Fruit fly (Drosophila melanogaster) whole organism, embryonic: ENCODE results near the gene nst.

Experiments
- Antp ChIP-seq: fragments of 200-800 bp; sonication (Bioruptor generic); optimal IDR thresholded peaks from 3 replicates; lab custom pipeline; 2016; ENCODE audit warnings: missing biosample characterization, missing genetic modification characterization
- Atf3 ChIP-seq: fragments of 200-800 bp; sonication (Bioruptor generic); optimal IDR thresholded peaks from 3 replicates; lab custom pipeline; 2016; ENCODE audit warnings: missing biosample characterization, missing genetic modification characterization
- B-H2 ChIP-seq: fragments of 200-800 bp; sonication (Bioruptor generic); optimal IDR thresholded peaks from 2 replicates; lab custom pipeline; 2018; ENCODE audit warnings: missing biosample characterization, mild to moderate bottlenecking, missing genetic modification characterization
- Blimp-1 ChIP-seq: fragments of 200-800 bp; sonication (Bioruptor generic); optimal IDR thresholded peaks from 3 replicates; lab custom pipeline; 2018; ENCODE audit warnings: missing biosample characterization, missing genetic modification characterization, mild to moderate bottlenecking, moderate library complexity, missing genetic modification reagents
- Bteb2 ChIP-seq: fragments of 200-800 bp; sonication (Bioruptor generic); optimal IDR thresholded peaks from 2 replicates; lab custom pipeline; 2016; ENCODE audit warnings: missing biosample characterization, missing genetic modification characterization
- CG10366 ChIP-seq: fragments of 200-800 bp; sonication (Bioruptor generic); IDR thresholded peaks from 2 replicates; pipeline ENCODE4 v1.3.6; 2022; ENCODE audit warnings: missing biosample characterization, missing genetic modification characterization
- CG11398 ChIP-seq: fragments of 200-800 bp; sonication (Bioruptor generic); optimal IDR thresholded peaks from 2 replicates; lab custom pipeline; 2016; ENCODE audit warnings: missing biosample characterization, missing genetic modification characterization
- CG11504 ChIP-seq: fragments of 200-800 bp; sonication (Bioruptor generic); optimal IDR thresholded peaks from 3 replicates; lab custom pipeline; 2019; ENCODE audit warnings: missing biosample characterization, mild to moderate bottlenecking, missing genetic modification characterization, moderate library complexity
- CG14050 ChIP-seq: fragments of 200-800 bp; sonication (Bioruptor generic); IDR thresholded peaks from 3 replicates; pipeline ENCODE4 v1.3.6; 2022; ENCODE audit warnings: missing biosample characterization, missing genetic modification characterization
- CG14710 ChIP-seq: fragments of 200-800 bp; sonication (Bioruptor generic); optimal IDR thresholded peaks from 3 replicates; lab custom pipeline; 2019; ENCODE audit warnings: missing biosample characterization, mild to moderate bottlenecking, missing genetic modification characterization, moderate library complexity
- CG15073 ChIP-seq: fragments of 200-800 bp; sonication (Bioruptor generic); optimal IDR thresholded peaks from 2 replicates; lab custom pipeline; 2016; ENCODE audit warnings: missing biosample characterization, missing genetic modification characterization
- CG1603 ChIP-seq: fragments of 200-800 bp; sonication (Bioruptor generic); optimal IDR thresholded peaks from 2 replicates; lab custom pipeline; 2019; ENCODE audit warnings: missing biosample characterization, mild to moderate bottlenecking, missing genetic modification characterization, moderate library complexity
- CG16813 ChIP-seq: fragments of 200-800 bp; sonication (Bioruptor generic); IDR thresholded peaks from 3 replicates; pipeline ENCODE4 v1.3.6; 2022; ENCODE audit warnings: missing biosample characterization, missing genetic modification characterization; ENCODE audit not compliant: partially characterized antibody
- CG16815 ChIP-seq: fragments of 200-800 bp; sonication (Bioruptor generic); optimal IDR thresholded peaks from 3 replicates; lab custom pipeline; 2017; ENCODE audit warnings: missing biosample characterization, mild to moderate bottlenecking, missing genetic modification characterization
- CG2116 ChIP-seq: fragments of 200-800 bp; sonication (Bioruptor generic); optimal IDR thresholded peaks from 3 replicates; lab custom pipeline; 2018; ENCODE audit warnings: missing biosample characterization, mild to moderate bottlenecking, missing genetic modification characterization
- CG2199 ChIP-seq: fragments of 200-800 bp; sonication (Bioruptor generic); IDR thresholded peaks from 3 replicates; pipeline ENCODE4 v1.3.6; 2022; ENCODE audit warnings: missing biosample characterization, missing genetic modification characterization
- CG30431 ChIP-seq: fragments of 200-800 bp; sonication (Bioruptor generic); optimal IDR thresholded peaks from 2 replicates; lab custom pipeline; 2017; ENCODE audit warnings: missing biosample characterization, missing genetic modification characterization
- CG34376 ChIP-seq: fragments of 200-800 bp; sonication (Bioruptor generic); optimal IDR thresholded peaks from 2 replicates; lab custom pipeline; 2018; ENCODE audit warnings: missing biosample characterization, mild to moderate bottlenecking, missing genetic modification characterization
- CG4424 ChIP-seq: fragments of 200-800 bp; sonication (Bioruptor generic); optimal IDR thresholded peaks from 3 replicates; lab custom pipeline; 2016; ENCODE audit warnings: missing biosample characterization, missing genetic modification characterization
- CG7556 ChIP-seq: fragments of 200-800 bp; sonication (Bioruptor generic); optimal IDR thresholded peaks from 2 replicates; lab custom pipeline; 2017; ENCODE audit warnings: missing biosample characterization, mild to moderate bottlenecking, missing genetic modification characterization
- CG7745 ChIP-seq: fragments of 200-800 bp; sonication (Bioruptor generic); optimal IDR thresholded peaks from 2 replicates; lab custom pipeline; 2018; ENCODE audit warnings: missing biosample characterization, mild to moderate bottlenecking, missing genetic modification characterization, moderate library complexity
- CG8765 ChIP-seq: fragments of 200-800 bp; sonication (Bioruptor generic); IDR thresholded peaks from 2 replicates; pipeline ENCODE4 v1.3.6; 2022; ENCODE audit warnings: missing biosample characterization, missing genetic modification characterization
- D19A ChIP-seq: fragments of 200-800 bp; optimal IDR thresholded peaks from 3 replicates; lab custom pipeline; 2019; ENCODE audit warnings: missing biosample characterization, mild to moderate bottlenecking, missing genetic modification characterization, moderate library complexity
- Doc3 ChIP-seq: fragments of 200-800 bp; sonication (Bioruptor generic); IDR thresholded peaks from 3 replicates; pipeline ENCODE4 v1.3.6; 2022; ENCODE audit warnings: missing biosample characterization, missing genetic modification characterization; ENCODE audit not compliant: partially characterized antibody
- Dp ChIP-seq: fragments of 200-800 bp; sonication (Bioruptor generic); optimal IDR thresholded peaks from 2 replicates; lab custom pipeline; 2018; ENCODE audit warnings: missing biosample characterization, mild to moderate bottlenecking, missing genetic modification characterization, moderate library complexity
- H2.0 ChIP-seq: fragments of 200-800 bp; sonication (Bioruptor generic); IDR thresholded peaks from 2 replicates; pipeline ENCODE4 v1.3.6; 2022; ENCODE audit warnings: missing biosample characterization, missing genetic modification characterization
- HmgD ChIP-seq: fragments of 200-800 bp; sonication (Bioruptor generic); optimal IDR thresholded peaks from 3 replicates; lab custom pipeline; 2016; ENCODE audit warnings: missing biosample characterization, missing genetic modification characterization
- Hmx ChIP-seq: fragments of 200-800 bp; sonication (Bioruptor generic); optimal IDR thresholded peaks from 2 replicates; lab custom pipeline; 2016; ENCODE audit warnings: missing biosample characterization, missing genetic modification characterization
- Kr ChIP-seq: fragments of 200-800 bp; sonication (Bioruptor generic); optimal IDR thresholded peaks from 2 replicates; lab custom pipeline; 2017; ENCODE audit warnings: missing biosample characterization, mild to moderate bottlenecking, missing genetic modification characterization
- Mes4 ChIP-seq: fragments of 200-800 bp; sonication (Bioruptor generic); optimal IDR thresholded peaks from 2 replicates; lab custom pipeline; 2016; ENCODE audit warnings: missing biosample characterization, missing genetic modification characterization
- Mrtf ChIP-seq: fragments of 200-800 bp; sonication (Bioruptor generic); IDR thresholded peaks from 3 replicates; pipeline ENCODE4 v1.3.6; 2022; ENCODE audit warnings: missing biosample characterization, missing genetic modification characterization
- Ravus ChIP-seq: fragments of 200-800 bp; sonication (Bioruptor generic); IDR thresholded peaks from 2 replicates; pipeline ENCODE4 v1.3.6; 2022; ENCODE audit warnings: missing biosample characterization, missing genetic modification characterization
- Sin3A ChIP-seq: fragments of >200 bp; optimal IDR thresholded peaks from 2 replicates; lab custom pipeline; 2018
- Taf1 ChIP-seq: fragments of 200-800 bp; sonication (Bioruptor generic); IDR thresholded peaks from 2 replicates; pipeline ENCODE4 v1.3.6; 2022; ENCODE audit warnings: missing biosample characterization, missing genetic modification characterization
- Usf ChIP-seq: fragments of 200-800 bp; sonication (Bioruptor generic); optimal IDR thresholded peaks from 2 replicates; lab custom pipeline; 2017; ENCODE audit warnings: missing genotype, missing biosample characterization, missing genetic modification characterization
- abd-A ChIP-seq: fragments of 200-800 bp; sonication (Bioruptor generic); optimal IDR thresholded peaks from 3 replicates; lab custom pipeline; 2019; ENCODE audit warnings: missing biosample characterization, mild to moderate bottlenecking, missing genetic modification characterization, moderate library complexity
- chn ChIP-seq: fragments of 200-800 bp; sonication (Bioruptor generic); optimal IDR thresholded peaks from 2 replicates; lab custom pipeline; 2016; ENCODE audit warnings: missing biosample characterization, missing genetic modification characterization
- crol ChIP-seq: fragments of 200-800 bp; sonication (Bioruptor generic); IDR thresholded peaks from 2 replicates; pipeline ENCODE4 v1.3.6; 2022; ENCODE audit warnings: missing biosample characterization, missing genetic modification characterization
- dysf ChIP-seq: fragments of 200-800 bp; sonication (Bioruptor generic); IDR thresholded peaks from 3 replicates; pipeline ENCODE4 v1.3.6; 2022; ENCODE audit warnings: missing biosample characterization, missing genetic modification characterization
- eyg ChIP-seq: fragments of 200-800 bp; sonication (Bioruptor generic); optimal IDR thresholded peaks from 3 replicates; lab custom pipeline; 2016; ENCODE audit warnings: missing biosample characterization, missing genetic modification characterization
- gsb-n ChIP-seq: fragments of 200-800 bp; sonication (Bioruptor generic); optimal IDR thresholded peaks from 3 replicates; lab custom pipeline; 2018; ENCODE audit warnings: missing biosample characterization, mild to moderate bottlenecking, missing genetic modification characterization
- her ChIP-seq: fragments of 200-800 bp; sonication (Bioruptor generic); optimal IDR thresholded peaks from 2 replicates; lab custom pipeline; 2016; ENCODE audit warnings: missing biosample characterization, missing genetic modification characterization
- pb ChIP-seq: fragments of 200-800 bp; sonication (Bioruptor generic); optimal IDR thresholded peaks from 3 replicates; lab custom pipeline; 2016; ENCODE audit warnings: missing biosample characterization, missing genetic modification characterization
- psq ChIP-seq: fragments of 200-800 bp; sonication (Bioruptor generic); optimal IDR thresholded peaks from 2 replicates; lab custom pipeline; 2017; ENCODE audit warnings: missing biosample characterization, missing genetic modification characterization
- repo ChIP-seq: fragments of 200-800 bp; sonication (Bioruptor generic); optimal IDR thresholded peaks from 2 replicates; lab custom pipeline; 2016; ENCODE audit warnings: missing biosample characterization, missing genetic modification characterization
- ro ChIP-seq: fragments of 200-800 bp; sonication (Bioruptor generic); IDR thresholded peaks from 2 replicates; pipeline ENCODE4 v1.3.6; 2022; ENCODE audit warnings: missing biosample characterization, missing genetic modification characterization
- sens ChIP-seq: fragments of 200-800 bp; sonication (Bioruptor generic); peaks from one replicate; lab custom pipeline; 2016; ENCODE audit warnings: missing biosample characterization, missing genetic modification characterization
- sima ChIP-seq: fragments of 200-800 bp; sonication (Bioruptor generic); optimal IDR thresholded peaks from 2 replicates; lab custom pipeline; 2016; ENCODE audit warnings: missing biosample characterization, missing genetic modification characterization
- twi ChIP-seq: fragments of 200-800 bp; optimal IDR thresholded peaks from 2 replicates; lab custom pipeline; 2019; ENCODE audit warnings: missing biosample characterization, mild to moderate bottlenecking, missing genetic modification characterization, moderate library complexity
- tx ChIP-seq: fragments of 200-800 bp; sonication (Bioruptor generic); optimal IDR thresholded peaks from 2 replicates; lab custom pipeline; 2016; ENCODE audit warnings: missing biosample characterization, missing genetic modification characterization
- zen2 ChIP-seq: fragments of 200-800 bp; sonication (Bioruptor generic); IDR thresholded peaks from 3 replicates; pipeline ENCODE4 v1.3.6; 2022; ENCODE audit warnings: missing biosample characterization, missing genetic modification characterization; ENCODE audit not compliant: partially characterized antibody
- zfh2 ChIP-seq: fragments of 200-800 bp; sonication (Bioruptor generic); optimal IDR thresholded peaks from 2 replicates; lab custom pipeline; 2016; ENCODE audit warnings: missing biosample characterization, missing genetic modification characterization

The nst gene

DNA sequence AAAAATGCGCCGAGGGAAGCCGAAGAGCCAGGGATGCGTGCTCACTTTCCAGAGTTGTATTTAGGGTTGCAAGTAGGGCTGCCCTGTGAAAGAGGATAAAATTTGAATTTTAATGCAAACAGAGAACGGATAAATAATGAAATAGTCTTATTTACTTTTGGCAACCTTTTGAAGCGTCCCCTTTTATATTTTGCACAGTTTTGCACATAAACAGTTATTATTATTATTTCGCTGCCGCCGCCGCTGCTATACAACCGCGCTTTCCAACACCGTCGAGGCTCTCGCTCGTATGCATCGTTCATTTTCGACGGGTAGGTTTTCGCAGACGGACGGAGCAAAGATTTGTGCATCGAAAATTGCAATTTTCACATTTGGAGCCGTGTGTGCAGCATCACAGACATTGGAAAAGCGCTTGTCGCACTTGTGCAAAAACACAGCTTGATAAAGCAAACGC lies 15.2 kb downstream of the nst start, which contains the start of the genes sti and tral (continued):
- no peak for TF ChIP-seq Kr (GFP tag; lab: Kevin White, UChicago)
- TF ChIP-seq Bteb2 (GFP tag; lab: Kevin White, UChicago), result peak; percentile 90
- TF ChIP-seq CG7745 (tag; lab: Kevin White, UChicago), result no peak
- no peak for TF ChIP-seq CG15073 (GFP tag; lab: Kevin White, UChicago)
- TF ChIP-seq tx, result peak; percentile 95
- peak; percentile 67 for TF ChIP-seq CG7556 (GFP tag; lab: Kevin White, UChicago)
- peak; percentile 93 for TF ChIP-seq HmgD (GFP tag; lab: Kevin White, UChicago)
- peak; percentile 82 for TF ChIP-seq dysf (GFP tag; lab: Robert Waterston, UW)
- peak; percentile 80 for TF ChIP-seq Mrtf (GFP tag; lab: Robert Waterston, UW)
- TF ChIP-seq zen2 (GFP tag; lab: Robert Waterston, UW), result no peak
- no peak for TF ChIP-seq CG11504 (tag; lab: Kevin White, UChicago)
- no peak for TF ChIP-seq CG2199 (GFP tag; lab: Robert Waterston, UW)
- TF ChIP-seq B-H2 (GFP tag; lab: Kevin White, UChicago), result peak; percentile 92
- TF ChIP-seq chn (GFP tag; lab: Kevin White, UChicago), result peak; percentile 94
- TF ChIP-seq CG8765, result peak; percentile 74
- TF ChIP-seq zfh2 (GFP tag; lab: Kevin White, UChicago), result peak; percentile 96
- TF ChIP-seq gsb-n (tag; lab: Kevin White, UChicago), result no peak
- TF ChIP-seq sens (GFP tag; lab: Kevin White, UChicago), result peak; percentile 98
- TF ChIP-seq CG10366 (GFP tag; lab: Robert Waterston, UW), result peak; percentile 83
- TF ChIP-seq twi (tag; lab: Kevin White, UChicago), result peak; percentile 69
- peak; percentile 74 for TF ChIP-seq psq (GFP tag; lab: Kevin White, UChicago)
- TF ChIP-seq CG4424 (GFP tag; lab: Kevin White, UChicago), result peak; percentile 91
- no peak for TF ChIP-seq crol
- TF ChIP-seq Dp (GFP tag; lab: Kevin White, UChicago), result peak; percentile 96
- TF ChIP-seq CG2116 (GFP tag; lab: Kevin White, UChicago), result peak; percentile 100
- TF ChIP-seq CG16815 (GFP tag; lab: Kevin White, UChicago), result peak; percentile 81
- TF ChIP-seq Ravus (GFP tag; lab: Robert Waterston, UW), result peak; percentile 62
- TF ChIP-seq eyg (GFP tag; lab: Kevin White, UChicago), result peak; percentile 87
- peak; percentile 93 for TF ChIP-seq CG14710 (tag; lab: Kevin White, UChicago)
- peak; percentile 86 for TF ChIP-seq Mes4 (GFP tag; lab: Kevin White, UChicago)
- TF ChIP-seq Atf3, result peak; percentile 90
- peak; percentile 88 for TF ChIP-seq CG1603 (tag; lab: Kevin White, UChicago)
- peak; percentile 55 for TF ChIP-seq Hmx (GFP tag; lab: Kevin White, UChicago)
- peak; percentile 92 for TF ChIP-seq CG34376
- peak; percentile 69 for TF ChIP-seq H2.0 (GFP tag; lab: Robert Waterston, UW)
- peak; percentile 55 for TF ChIP-seq Usf (GFP tag; lab: Kevin White, UChicago)
- peak; percentile 83 for TF ChIP-seq CG30431 (GFP tag; lab: Kevin White, UChicago)
- no peak for TF ChIP-seq abd-A (tag; lab: Kevin White, UChicago)
- peak; percentile 42 for TF ChIP-seq sima
- TF ChIP-seq Doc3 (GFP tag; lab: Robert Waterston, UW), result no peak
- peak; percentile 96 for TF ChIP-seq Antp (GFP tag; lab: Kevin White, UChicago)
- peak; percentile 77 for TF ChIP-seq CG11398 (GFP tag; lab: Kevin White, UChicago)
- peak; percentile 41; the same call in 1 of the 3 replicates for TF ChIP-seq CG16813 (GFP tag; lab: Robert Waterston, UW)
- TF ChIP-seq her (GFP tag; lab: Kevin White, UChicago), result peak; percentile 87
- TF ChIP-seq Taf1 (GFP tag; lab: Robert Waterston, UW), result peak; percentile 73
- TF ChIP-seq pb (GFP tag; lab: Kevin White, UChicago), result peak; percentile 73
- peak; percentile 86 for TF ChIP-seq repo (GFP tag; lab: Kevin White, UChicago)
- TF ChIP-seq Blimp-1, result peak; percentile 76
- TF ChIP-seq Sin3A, result peak; percentile 97
- TF ChIP-seq CG14050 (GFP tag; lab: Robert Waterston, UW), result peak; percentile 60; the same call in 2 of the 3 replicates
- TF ChIP-seq ro (GFP tag; lab: Robert Waterston, UW), result peak; percentile 57; the same call in 1 of the 2 replicates
- peak; percentile 47 for TF ChIP-seq D19A
